Worm (Caenorhabditis elegans) whole organism, young adult: Measurements from ENCODE around the gene let-268.

Experiments
- F23B12.7 ChIP-seq: sonication (generic microtip); optimal IDR thresholded peaks from 2 replicates; lab custom pipeline; 2017; ENCODE audit warnings: missing genetic modification characterization, mild to moderate bottlenecking, missing compliant biosample characterization, antibody characterized with exemption, moderate library complexity; ENCODE audit not compliant: insufficient read depth
- ama-1 ChIP-seq, 3 experiments: fragments of 150-350 bp in 1 of 3; sonication (generic microtip) in 2 of 3; optimal IDR thresholded peaks; 2 replicates each; lab custom pipeline; 2014 to 2018; ENCODE audit warnings: missing biosample characterization in 2 of 3, missing genetic modification characterization in 2 of 3, missing genetic modification reagents in 2 of 3
- bed-1 ChIP-seq: fragments of 200-800 bp; sonication (Bioruptor generic); IDR thresholded peaks from 2 replicates; pipeline ENCODE4 v1.3.6; 2022; ENCODE audit warnings: missing genetic modification reagents, missing genetic modification characterization, missing compliant biosample characterization
- efl-1 ChIP-seq: fragments of 150-350 bp; optimal IDR thresholded peaks from 2 replicates; lab custom pipeline; 2014; ENCODE audit warnings: missing biosample characterization, missing genetic modification reagents, missing genetic modification characterization
- egrh-3 ChIP-seq: fragments of 200-800 bp; sonication (Bioruptor generic); IDR thresholded peaks from 2 replicates; pipeline ENCODE4 v1.3.6; 2022; ENCODE audit warnings: missing genetic modification reagents, missing genetic modification characterization, missing compliant biosample characterization
- lin-54 ChIP-seq: fragments of 200-800 bp; sonication (Bioruptor generic); optimal IDR thresholded peaks from 2 replicates; lab custom pipeline; 2018; ENCODE audit warnings: mild to moderate bottlenecking, missing genetic modification characterization, missing compliant biosample characterization
- mes-4 ChIP-seq: sonication (generic microtip); optimal IDR thresholded peaks from 2 replicates; lab custom pipeline; 2016; ENCODE audit warnings: missing genotype, missing genetic modification characterization, missing compliant biosample characterization
- nhr-27 ChIP-seq: fragments of 200-800 bp; sonication (Bioruptor generic); optimal IDR thresholded peaks from 2 replicates; lab custom pipeline; 2018; ENCODE audit warnings: mild to moderate bottlenecking, missing genetic modification characterization, moderate library complexity, missing compliant biosample characterization
- somi-1 ChIP-seq: fragments of 200-800 bp; sonication (Bioruptor generic); optimal IDR thresholded peaks from 2 replicates; lab custom pipeline; 2018; ENCODE audit warnings: mild to moderate bottlenecking, missing genetic modification characterization, missing compliant biosample characterization
- tbx-9 ChIP-seq: sonication (generic microtip); optimal IDR thresholded peaks from 2 replicates; lab custom pipeline; 2016; ENCODE audit warnings: borderline replicate concordance, missing genetic modification characterization, inconsistent platforms, missing compliant biosample characterization

- TF ChIP-seq bed-1 (GFP tag; lab: Robert Waterston, UW): no peak
- no peak for TF ChIP-seq mes-4 (tag; lab: Kevin White, UChicago)
- TF ChIP-seq ama-1 (optimal IDR thresholded peaks at IDR 0.05; lab: Kevin White, UChicago): no peak
- TF ChIP-seq ama-1 (GFP tag; optimal IDR thresholded peaks at IDR 0.05; lab: Kevin White, UChicago): no peak
- TF ChIP-seq F23B12.7 (tag; lab: Kevin White, UChicago): no peak
- no peak for TF ChIP-seq lin-54 (GFP tag; lab: Kevin White, UChicago)
- no peak for TF ChIP-seq egrh-3
- TF ChIP-seq somi-1 (GFP tag; lab: Kevin White, UChicago): no peak
- no peak for TF ChIP-seq efl-1
- TF ChIP-seq tbx-9: no peak
- TF ChIP-seq nhr-27 (tag; lab: Kevin White, UChicago): no peak
Measured at ce11 chrII:10017528-10017927, 22.3 kb downstream of the let-268 start.
